Worm (Caenorhabditis elegans): ENCODE results near the gene cyh-1.
"Not testable (repeated sequence)": the region's sequence is repeated elsewhere in the genome, so short reads cannot be mapped to it uniquely, and the experiment has no call there.

The cyh-1 gene

DNA sequence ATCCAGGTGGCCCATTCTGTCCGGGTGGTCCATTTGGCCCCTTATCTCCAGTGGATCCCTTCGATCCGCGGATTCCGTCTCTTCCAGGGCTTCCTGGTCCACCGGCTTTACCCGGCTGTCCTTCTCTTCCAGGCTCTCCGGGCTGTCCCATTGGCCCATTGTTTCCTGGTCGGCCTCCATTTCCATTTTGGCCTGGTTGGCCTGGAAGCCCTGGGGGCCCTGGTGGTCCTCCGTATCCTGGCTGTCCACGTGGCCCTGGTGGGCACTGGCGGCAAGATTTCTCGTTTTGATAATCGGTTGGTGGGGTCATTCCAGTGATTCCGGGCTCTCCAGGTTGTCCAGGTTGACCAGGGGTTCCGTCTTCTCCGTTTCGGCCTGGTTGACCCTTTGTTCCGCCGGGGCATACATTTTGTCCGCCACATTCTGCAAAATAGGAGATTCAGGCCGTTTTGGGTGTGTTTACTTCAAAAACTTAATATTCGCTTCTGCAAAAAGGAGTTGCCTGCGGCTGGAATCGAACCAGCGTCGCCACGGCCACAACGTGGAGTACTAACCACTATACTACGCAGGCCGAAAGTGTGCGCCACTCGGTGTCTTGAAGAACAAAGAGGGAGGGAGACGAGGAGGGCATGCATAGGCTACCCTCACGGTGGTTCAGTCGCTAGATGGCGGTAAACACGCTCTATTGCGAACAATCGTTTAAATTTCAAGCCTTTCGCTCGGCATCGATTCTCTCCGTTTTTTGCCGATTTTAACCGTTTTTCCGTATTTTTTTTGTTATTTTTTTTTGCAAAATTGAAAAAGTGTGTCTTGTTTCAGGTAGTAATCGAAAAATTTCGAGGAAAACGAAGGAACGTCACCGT is 16.4 kb downstream of the cyh-1 start, which contains the start of gene W09G10.9 (continued):
- TF ChIP-seq ztf-11 (tag; optimal IDR thresholded peaks at IDR 0.05) (no peak), lsy-2 (tag; optimal IDR thresholded peaks at IDR 0.05) (peak; percentile 51 to 74), mxl-3 (GFP tag; optimal IDR thresholded peaks at IDR 0.05) (peak; percentile 15), fkh-10 (GFP tag; optimal IDR thresholded peaks at IDR 0.05) (no peak), daf-19 (GFP tag; conservative IDR thresholded peaks at IDR 0.05) (peak; percentile 84), daf-16 (GFP tag; optimal IDR thresholded peaks at IDR 0.05) (peak in 1 of 2 experiments; percentile 29), daf-16 (tag; optimal IDR thresholded peaks at IDR 0.05) (peak; percentile 54), saeg-2 (GFP tag; IDR thresholded peaks at IDR 0.05) (0 out of 2 replicates have a peak, but pooled peaks have one; percentile 53), ceh-20 (GFP tag; IDR thresholded peaks at IDR 0.05) (0 out of 2 replicates have a peak, but pooled peaks have one; percentile 74)

DNA sequence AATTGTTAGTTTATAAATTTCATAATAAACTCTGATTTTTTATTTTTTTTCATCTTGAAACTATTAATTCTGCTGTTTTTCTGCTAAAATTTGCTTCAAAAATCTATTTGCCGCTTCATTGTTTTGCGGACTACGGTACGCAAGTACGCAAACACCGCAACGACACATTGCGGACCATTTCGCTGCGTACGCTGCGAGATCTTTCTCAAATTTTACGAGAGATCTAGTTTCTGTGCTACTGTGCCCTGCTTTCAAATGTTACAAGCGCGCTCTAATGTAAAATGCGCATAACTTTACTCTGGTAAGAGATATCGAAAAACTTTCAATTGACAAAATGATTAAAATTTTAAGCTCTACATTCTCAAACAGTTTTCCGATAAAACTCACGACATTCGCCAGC is 18.7 kb downstream of the cyh-1 start:
- TF ChIP-seq hif-1 (tag; optimal IDR thresholded peaks at IDR 0.05), result peak in 1 of 2 experiments; percentile 39
- peak; percentile 87 for TF ChIP-seq hmg-1.1 (GFP tag; IDR thresholded peaks at IDR 0.05)
- TF ChIP-seq pha-4 (GFP tag; IDR thresholded peaks at IDR 0.05), result peak; percentile 75
- TF ChIP-seq pha-4 (tag; optimal IDR thresholded peaks at IDR 0.05), result not testable (repeated sequence)
- peak; percentile 11 for TF ChIP-seq nhr-102 (tag; optimal IDR thresholded peaks at IDR 0.05)
- peak; percentile 52 for TF ChIP-seq F37D6.2 (tag; optimal IDR thresholded peaks at IDR 0.05)
- peak; percentile 63; the same call in 1 of the 2 replicates for TF ChIP-seq madf-9 (GFP tag; conservative IDR thresholded peaks at IDR 0.05)
- TF ChIP-seq dve-1 (tag; optimal IDR thresholded peaks at IDR 0.05; ENCODE audit: insufficient read depth), result peak; percentile 23
- TF ChIP-seq lin-29 (GFP tag; IDR thresholded peaks at IDR 0.05), result peak; percentile 74
- 0 out of 2 replicates have a peak, but pooled peaks have one; percentile 33 for TF ChIP-seq saeg-2 (GFP tag; IDR thresholded peaks at IDR 0.05)
- TF ChIP-seq Y75B8A.6 (GFP tag; IDR thresholded peaks at IDR 0.05), result 0 out of 2 replicates have a peak, but pooled peaks have one; percentile 40
- TF ChIP-seq D1046.2 (GFP tag; IDR thresholded peaks at IDR 0.05), result 0 out of 2 replicates have a peak, but pooled peaks have one; percentile 54
- TF ChIP-seq duxl-1 (tag; optimal IDR thresholded peaks at IDR 0.05; ENCODE audit: poor library complexity), result peak; percentile 10
- peak; percentile 70 for TF ChIP-seq vab-7 (GFP tag; IDR thresholded peaks at IDR 0.05)
- TF ChIP-seq lsy-2 (tag; optimal IDR thresholded peaks at IDR 0.05), result peak; percentile 77 to 96
- peak; percentile 67 for TF ChIP-seq mep-1 (tag; optimal IDR thresholded peaks at IDR 0.05)
- 0 out of 2 replicates have a peak, but pooled peaks have one; percentile 63 for TF ChIP-seq dmd-9 (GFP tag; IDR thresholded peaks at IDR 0.05)
- peak; percentile 72; the same call in 1 of the 2 replicates for TF ChIP-seq ceh-20 (GFP tag; IDR thresholded peaks at IDR 0.05)
- TF ChIP-seq zfp-3 (GFP tag; conservative IDR thresholded peaks at IDR 0.05), result peak; percentile 47; the same call in 1 of the 2 replicates
- TF ChIP-seq nhr-11 (tag; optimal IDR thresholded peaks at IDR 0.05), result peak; percentile 57
- peak; percentile 79 for TF ChIP-seq nhr-42 (GFP tag; IDR thresholded peaks at IDR 0.05)
- TF ChIP-seq dmd-6 (GFP tag; IDR thresholded peaks at IDR 0.05), result peak; percentile 80
- peak; percentile 83 for TF ChIP-seq rbr-2 (tag; optimal IDR thresholded peaks at IDR 0.05)
- peak; percentile 26 for TF ChIP-seq hlh-11 (tag; optimal IDR thresholded peaks at IDR 0.05)
- TF ChIP-seq lin-38 (GFP tag; IDR thresholded peaks at IDR 0.05), result peak; percentile 96
- TF ChIP-seq hlh-30 (tag; optimal IDR thresholded peaks at IDR 0.05; ENCODE audit: insufficient read depth), result peak; percentile 31
- TF ChIP-seq T26A8.4 (GFP tag; IDR thresholded peaks at IDR 0.05), result peak; percentile 44; the same call in 1 of the 2 replicates
- TF ChIP-seq daf-19 (GFP tag; conservative IDR thresholded peaks at IDR 0.05), result 0 out of 2 replicates have a peak, but pooled peaks have one; percentile 14
- TF ChIP-seq aha-1 (tag), result peak; percentile 81
- peak; percentile 53 for TF ChIP-seq zfp-2 (tag; optimal IDR thresholded peaks at IDR 0.05)
- peak; percentile 66 for TF ChIP-seq mes-2 (tag; optimal IDR thresholded peaks at IDR 0.05; ENCODE audit: poor library complexity, severe bottlenecking)
- peak; percentile 41 for TF ChIP-seq dpl-1 (GFP tag; optimal IDR thresholded peaks at IDR 0.05)
- 0 out of 2 replicates have a peak, but pooled peaks have one; percentile 45 for TF ChIP-seq egl-43 (GFP tag; IDR thresholded peaks at IDR 0.05)
- peak; percentile 55; the same call in 1 of the 2 replicates for TF ChIP-seq ctbp-1 (GFP tag; IDR thresholded peaks at IDR 0.05)
- TF ChIP-seq nhr-28 (tag; optimal IDR thresholded peaks at IDR 0.05), result peak; percentile 49
